Worm (Caenorhabditis elegans): ENCODE measurements around the gene ain-1.

The ain-1 gene

ce11 chrX:16634103-16634502, 20.9 kb downstream of the ain-1 start:
- TF ChIP-seq eor-1 (tag; optimal IDR thresholded peaks at IDR 0.05) (no peak), R02D3.7 (tag; optimal IDR thresholded peaks at IDR 0.05) (no peak), pqm-1 (tag; optimal IDR thresholded peaks at IDR 0.05) (no peak), elt-3 (tag; optimal IDR thresholded peaks at IDR 0.05) (no peak), nhr-77 (tag; optimal IDR thresholded peaks at IDR 0.05) (no peak), nfya-1 (tag; optimal IDR thresholded peaks at IDR 0.05; ENCODE audit: insufficient read depth) (no peak), ceh-16 (tag; optimal IDR thresholded peaks at IDR 0.05) (no peak)

ce11 chrX:16634708-16635107, 21.5 kb downstream of the ain-1 start:
- TF ChIP-seq mdl-1 (tag; optimal IDR thresholded peaks at IDR 0.05) = peak; percentile 25
- peak; percentile 78 for TF ChIP-seq nhr-25 (tag; optimal IDR thresholded peaks at IDR 0.05)
- peak; percentile 60 for TF ChIP-seq nhr-23 (tag; optimal IDR thresholded peaks at IDR 0.05)
- no peak for TF ChIP-seq eor-1 (tag; optimal IDR thresholded peaks at IDR 0.05)
- TF ChIP-seq egl-27 (tag; optimal IDR thresholded peaks at IDR 0.05) = peak; percentile 29
- TF ChIP-seq zag-1 (tag; optimal IDR thresholded peaks at IDR 0.05) = no peak
- TF ChIP-seq nhr-67 (tag; optimal IDR thresholded peaks at IDR 0.05) = no peak
- peak; percentile 80 for TF ChIP-seq hmg-11 (tag; optimal IDR thresholded peaks at IDR 0.05)
- peak; percentile 70 for TF ChIP-seq lin-39 (tag; optimal IDR thresholded peaks at IDR 0.05)
- TF ChIP-seq ama-1 (optimal IDR thresholded peaks at IDR 0.05) = peak; percentile 21
- TF ChIP-seq nhr-28 (tag; optimal IDR thresholded peaks at IDR 0.05) = no peak
- no peak for TF ChIP-seq fos-1 (tag; optimal IDR thresholded peaks at IDR 0.05)
- TF ChIP-seq elt-3 (tag; optimal IDR thresholded peaks at IDR 0.05) = peak in 1 of 3 experiments; percentile 54
- peak; percentile 54 for TF ChIP-seq sea-2 (GFP tag; optimal IDR thresholded peaks at IDR 0.05)
- TF ChIP-seq egl-5 (tag; optimal IDR thresholded peaks at IDR 0.05) = peak; percentile 72
- TF ChIP-seq nfya-1 (tag; optimal IDR thresholded peaks at IDR 0.05; ENCODE audit: insufficient read depth) = peak; percentile 66
- peak; percentile 61 for TF ChIP-seq pqm-1 (tag; optimal IDR thresholded peaks at IDR 0.05)
- peak; percentile 61 for TF ChIP-seq elt-2 (tag; optimal IDR thresholded peaks at IDR 0.05)
- TF ChIP-seq skn-1 (tag; optimal IDR thresholded peaks at IDR 0.05) = peak; percentile 68
- peak; percentile 8 for TF ChIP-seq R02D3.7 (tag; optimal IDR thresholded peaks at IDR 0.05)
- TF ChIP-seq ceh-28 (tag; optimal IDR thresholded peaks at IDR 0.05) = peak; percentile 36
- no peak for TF ChIP-seq fkh-2 (tag; optimal IDR thresholded peaks at IDR 0.05)
- TF ChIP-seq lin-15B (tag; optimal IDR thresholded peaks at IDR 0.05) = peak; percentile 12
- no peak for TF ChIP-seq nhr-77 (tag; optimal IDR thresholded peaks at IDR 0.05)
- peak; percentile 67 for TF ChIP-seq tbx-2 (tag; optimal IDR thresholded peaks at IDR 0.05)
- peak; percentile 25 for TF ChIP-seq mml-1 (tag; optimal IDR thresholded peaks at IDR 0.05)
- TF ChIP-seq ztf-4 (tag; optimal IDR thresholded peaks at IDR 0.05) = no peak
- no peak for TF ChIP-seq aly-2 (tag; optimal IDR thresholded peaks at IDR 0.05)
- no peak for TF ChIP-seq daf-12 (tag; optimal IDR thresholded peaks at IDR 0.05)
- TF ChIP-seq elt-1 (tag; optimal IDR thresholded peaks at IDR 0.05) = no peak
- TF ChIP-seq ZK546.5 (tag; optimal IDR thresholded peaks at IDR 0.05) = no peak
- TF ChIP-seq nhr-43 (tag; optimal IDR thresholded peaks at IDR 0.05; ENCODE audit: poor library complexity, severe bottlenecking) = peak; percentile 52
- TF ChIP-seq unc-62 (GFP tag; optimal IDR thresholded peaks at IDR 0.05) = no peak
- TF ChIP-seq nhr-11 (tag; optimal IDR thresholded peaks at IDR 0.05) = peak; percentile 38
- TF ChIP-seq unc-39 (tag; optimal IDR thresholded peaks at IDR 0.05) = no peak
- peak; percentile 54 for TF ChIP-seq ceh-82 (tag; optimal IDR thresholded peaks at IDR 0.05)
- TF ChIP-seq lsy-12 (tag; optimal IDR thresholded peaks at IDR 0.05) = peak; percentile 78
- peak; percentile 84 for TF ChIP-seq pha-4 (tag; optimal IDR thresholded peaks at IDR 0.05)
- TF ChIP-seq ceh-16 (tag; optimal IDR thresholded peaks at IDR 0.05) = no peak
- TF ChIP-seq jun-1 (tag; optimal IDR thresholded peaks at IDR 0.05) = peak; percentile 87
- TF ChIP-seq snpc-4 (tag; optimal IDR thresholded peaks at IDR 0.05) = peak; percentile 41

- no peak for TF ChIP-seq nhr-23 (tag; optimal IDR thresholded peaks at IDR 0.05)
- TF ChIP-seq sea-2 (GFP tag; optimal IDR thresholded peaks at IDR 0.05) = no peak
These were observed 28.4 kb downstream of the ain-1 start for ce11 chrX:16641678-16642077.

Data from whole organism, L3 larva.